Worm (Caenorhabditis elegans) whole organism, young adult: ENCODE results near the gene F28H6.4.

Source experiments
- C06A6.2 ChIP-seq: fragments of 200-800 bp; sonication (Bioruptor generic); conservative IDR thresholded peaks from 2 replicates; pipeline ENCODE4 v1.3.6; 2022; ENCODE audit warnings: missing genetic modification characterization, missing compliant biosample characterization
- K12H6.12 ChIP-seq: fragments of 200-800 bp; sonication (Bioruptor generic); optimal IDR thresholded peaks from 2 replicates; lab custom pipeline; 2018; ENCODE audit warnings: mild to moderate bottlenecking, missing genetic modification characterization, missing compliant biosample characterization
- T26A5.8 ChIP-seq: sonication (generic microtip); optimal IDR thresholded peaks from 2 replicates; lab custom pipeline; 2016; ENCODE audit warnings: missing genetic modification characterization, missing compliant biosample characterization
- Y53F4B.3 ChIP-seq: fragments of 200-800 bp; sonication (Bioruptor generic); IDR thresholded peaks from 2 replicates; pipeline ENCODE4 v1.3.6; 2022; ENCODE audit warnings: missing genetic modification reagents, missing genetic modification characterization, missing compliant biosample characterization
- Y56A3A.18 ChIP-seq: fragments of 200-800 bp; sonication (Bioruptor generic); IDR thresholded peaks from 2 replicates; pipeline ENCODE4 v1.3.6; 2022; ENCODE audit warnings: missing genetic modification reagents, missing genetic modification characterization, missing compliant biosample characterization
- Y67H2A.10 ChIP-seq: fragments of 200-800 bp; sonication (Bioruptor generic); conservative IDR thresholded peaks from 2 replicates; pipeline ENCODE4 v1.3.6; 2022; ENCODE audit warnings: missing genetic modification reagents, missing genetic modification characterization, missing compliant biosample characterization
- Y95B8A.8 ChIP-seq: fragments of 200-800 bp; sonication (Bioruptor generic); IDR thresholded peaks from 2 replicates; pipeline ENCODE4 v1.3.6; 2022; ENCODE audit warnings: missing genetic modification reagents, missing genetic modification characterization, missing compliant biosample characterization
- ama-1 ChIP-seq, 3 experiments: fragments of 150-350 bp in 1 of 3; sonication (generic microtip) in 2 of 3; optimal IDR thresholded peaks; 2 replicates each; lab custom pipeline; 2014 to 2018; ENCODE audit warnings: missing biosample characterization in 2 of 3, missing genetic modification characterization in 2 of 3, missing genetic modification reagents in 2 of 3
- attf-5 ChIP-seq: fragments of 200-800 bp; sonication (Bioruptor generic); optimal IDR thresholded peaks from 2 replicates; lab custom pipeline; 2018; ENCODE audit warnings: mild to moderate bottlenecking, missing genetic modification characterization, missing compliant biosample characterization
- bed-1 ChIP-seq: fragments of 200-800 bp; sonication (Bioruptor generic); IDR thresholded peaks from 2 replicates; pipeline ENCODE4 v1.3.6; 2022; ENCODE audit warnings: missing genetic modification reagents, missing genetic modification characterization, missing compliant biosample characterization
- cebp-1 ChIP-seq, 2 experiments: fragments of 200-800 bp in 1 of 2; sonication (Bioruptor generic) in 1 of 2; sonication (generic microtip) in 1 of 2; IDR thresholded peaks in 1 of 2; optimal IDR thresholded peaks in 1 of 2; 2 replicates each; pipeline versions ENCODE4 v1.3.6 to Lab custom; 2017 to 2022; ENCODE audit warnings: missing compliant biosample characterization in 2 of 2, missing genetic modification characterization in 2 of 2, mild to moderate bottlenecking in 1 of 2, missing genetic modification reagents in 1 of 2, moderate library complexity in 1 of 2
- ceh-27 ChIP-seq: fragments of 200-800 bp; sonication (Bioruptor generic); optimal IDR thresholded peaks from 2 replicates; lab custom pipeline; 2018; ENCODE audit warnings: mild to moderate bottlenecking, missing genetic modification characterization, moderate library complexity, missing compliant biosample characterization
- ceh-79 ChIP-seq: sonication (generic microtip); optimal IDR thresholded peaks from 2 replicates; lab custom pipeline; 2017; ENCODE audit warnings: mild to moderate bottlenecking, missing genetic modification characterization, missing compliant biosample characterization
- dox-1 ChIP-seq: fragments of 200-800 bp; sonication (Bioruptor generic); IDR thresholded peaks from 2 replicates; pipeline ENCODE4 v1.3.6; 2022; ENCODE audit warnings: missing genetic modification reagents, missing genetic modification characterization, missing compliant biosample characterization
- dpl-1 ChIP-seq: fragments of 150-350 bp; optimal IDR thresholded peaks from 2 replicates; lab custom pipeline; 2014; ENCODE audit warnings: missing biosample characterization, missing genetic modification reagents, missing genetic modification characterization
- efl-1 ChIP-seq: fragments of 150-350 bp; optimal IDR thresholded peaks from 2 replicates; lab custom pipeline; 2014; ENCODE audit warnings: missing biosample characterization, missing genetic modification reagents, missing genetic modification characterization
- egl-18 ChIP-seq: fragments of 200-800 bp; sonication (Bioruptor generic); IDR thresholded peaks from 2 replicates; pipeline ENCODE4 v1.3.6; 2022; ENCODE audit warnings: missing genetic modification reagents, missing genetic modification characterization, missing compliant biosample characterization
- egrh-3 ChIP-seq: fragments of 200-800 bp; sonication (Bioruptor generic); IDR thresholded peaks from 2 replicates; pipeline ENCODE4 v1.3.6; 2022; ENCODE audit warnings: missing genetic modification reagents, missing genetic modification characterization, missing compliant biosample characterization
- gei-17 ChIP-seq: fragments of 200-800 bp; sonication (Bioruptor generic); optimal IDR thresholded peaks from 2 replicates; lab custom pipeline; 2018; ENCODE audit warnings: mild to moderate bottlenecking, missing genetic modification characterization, missing compliant biosample characterization
- hmg-1.2 ChIP-seq: fragments of 200-800 bp; sonication (Bioruptor generic); IDR thresholded peaks from 2 replicates; pipeline ENCODE4 v1.3.6; 2022; ENCODE audit warnings: missing genetic modification reagents, missing genetic modification characterization, missing compliant biosample characterization
- let-607 ChIP-seq, 2 experiments: fragments of 200-800 bp in 1 of 2; sonication (Bioruptor generic) in 1 of 2; sonication (generic microtip) in 1 of 2; optimal IDR thresholded peaks; 2 replicates each; lab custom pipeline; 2016 to 2018; ENCODE audit warnings: mild to moderate bottlenecking in 2 of 2, missing compliant biosample characterization in 2 of 2, missing genetic modification characterization in 2 of 2, moderate library complexity in 2 of 2, missing genotype in 1 of 2
- lin-26 ChIP-seq: fragments of 200-800 bp; sonication (Bioruptor generic); IDR thresholded peaks from 2 replicates; pipeline ENCODE4 v1.3.6; 2022; ENCODE audit warnings: missing genetic modification reagents, missing genetic modification characterization, missing compliant biosample characterization
- lin-35 ChIP-seq, 3 experiments: fragments of 150-350 bp in 2 of 3; sonication (generic microtip) in 1 of 3; optimal IDR thresholded peaks; 2 replicates each; lab custom pipeline; 2014 to 2018; ENCODE audit warnings: missing biosample characterization in 3 of 3, missing genetic modification characterization in 3 of 3, missing genetic modification reagents in 3 of 3
- lin-40 ChIP-seq: sonication (generic microtip); optimal IDR thresholded peaks from 2 replicates; lab custom pipeline; 2016; ENCODE audit warnings: missing genetic modification characterization, mild to moderate bottlenecking, missing compliant biosample characterization, missing genotype, missing genetic modification reagents
- lin-54 ChIP-seq: fragments of 200-800 bp; sonication (Bioruptor generic); optimal IDR thresholded peaks from 2 replicates; lab custom pipeline; 2018; ENCODE audit warnings: mild to moderate bottlenecking, missing genetic modification characterization, missing compliant biosample characterization
- madf-10 ChIP-seq: sonication (generic microtip); optimal IDR thresholded peaks from 2 replicates; lab custom pipeline; 2016; ENCODE audit warnings: mild to moderate bottlenecking, missing genetic modification characterization, missing compliant biosample characterization
- madf-6 ChIP-seq: fragments of 200-800 bp; sonication (Bioruptor generic); IDR thresholded peaks from 2 replicates; pipeline ENCODE4 v1.3.6; 2022; ENCODE audit warnings: missing genetic modification reagents, missing genetic modification characterization, missing compliant biosample characterization
- mcd-1 ChIP-seq: fragments of 200-800 bp; sonication (Bioruptor generic); IDR thresholded peaks from 2 replicates; pipeline ENCODE4 v1.3.6; 2022; ENCODE audit warnings: missing genetic modification reagents, missing genetic modification characterization, missing compliant biosample characterization
- nhr-80 ChIP-seq: sonication (generic microtip); optimal IDR thresholded peaks from 2 replicates; lab custom pipeline; 2016; ENCODE audit warnings: missing genetic modification characterization, missing compliant biosample characterization
- pbrm-1 ChIP-seq: fragments of 200-800 bp; sonication (Bioruptor generic); IDR thresholded peaks from 2 replicates; pipeline ENCODE4 v1.3.6; 2022; ENCODE audit warnings: missing genetic modification reagents, missing genetic modification characterization, missing compliant biosample characterization
- rcor-1 ChIP-seq: fragments of 200-800 bp; sonication (Bioruptor generic); IDR thresholded peaks from 2 replicates; pipeline ENCODE4 v1.3.6; 2022; ENCODE audit warnings: missing genetic modification reagents, missing genetic modification characterization, missing compliant biosample characterization
- repo-1 ChIP-seq: sonication (generic microtip); optimal IDR thresholded peaks from 2 replicates; lab custom pipeline; 2017; ENCODE audit warnings: mild to moderate bottlenecking, missing genetic modification characterization, missing compliant biosample characterization
- snpc-4 ChIP-seq, 5 experiments: fragments of 150-350 bp in 1 of 5; sonication (generic microtip) in 4 of 5; optimal IDR thresholded peaks; 2 replicates each; lab custom pipeline; 2014 to 2018; ENCODE audit warnings: missing genetic modification characterization in 5 of 5, missing biosample characterization in 3 of 5, antibody characterized with exemption in 2 of 5, mild to moderate bottlenecking in 2 of 5, missing compliant biosample characterization in 2 of 5, missing genotype in 2 of 5, moderate library complexity in 2 of 5, missing genetic modification reagents in 1 of 5
- tbp1 ChIP-seq: fragments of 200-800 bp; sonication (Bioruptor generic); optimal IDR thresholded peaks from 2 replicates; lab custom pipeline; 2018; ENCODE audit warnings: mild to moderate bottlenecking, missing genetic modification characterization, missing compliant biosample characterization
- zfh-2 ChIP-seq: fragments of 200-800 bp; sonication (Bioruptor generic); conservative IDR thresholded peaks from 2 replicates; pipeline ENCODE4 v1.3.6; 2022; ENCODE audit warnings: missing genetic modification reagents, missing genetic modification characterization, missing compliant biosample characterization
- ztf-18 ChIP-seq: sonication (generic microtip); optimal IDR thresholded peaks from 2 replicates; lab custom pipeline; 2016; ENCODE audit warnings: missing genotype, mild to moderate bottlenecking, missing genetic modification characterization, missing compliant biosample characterization
- ztf-26 ChIP-seq: sonication (generic microtip); optimal IDR thresholded peaks from 2 replicates; lab custom pipeline; 2017; ENCODE audit warnings: missing genetic modification characterization, missing compliant biosample characterization

The F28H6.4 gene

DNA sequence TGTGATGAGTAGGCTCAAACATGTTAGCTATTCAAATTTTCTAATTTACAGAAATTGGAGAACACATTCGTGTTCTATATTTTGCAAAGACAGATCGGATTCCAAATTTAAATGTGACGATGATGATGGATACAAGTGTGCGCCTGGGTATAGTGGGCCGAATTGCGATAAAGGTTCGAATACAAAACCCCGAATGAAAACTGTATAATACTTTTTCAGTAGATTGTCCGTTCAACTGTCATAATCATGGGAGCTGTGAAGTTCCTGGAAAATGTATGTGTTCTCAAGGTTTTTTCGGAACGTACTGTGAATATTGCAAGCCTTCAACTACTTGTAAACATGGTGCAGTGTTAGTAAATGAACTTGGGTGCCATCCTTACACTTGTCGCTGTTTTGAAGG is 36.7 kb upstream of the F28H6.4 start (continued):
- TF ChIP-seq Y67H2A.10 (GFP tag; lab: Robert Waterston, UW) (no peak), mcd-1 (GFP tag; lab: Robert Waterston, UW) (no peak), bed-1 (GFP tag; lab: Robert Waterston, UW) (no peak)

DNA sequence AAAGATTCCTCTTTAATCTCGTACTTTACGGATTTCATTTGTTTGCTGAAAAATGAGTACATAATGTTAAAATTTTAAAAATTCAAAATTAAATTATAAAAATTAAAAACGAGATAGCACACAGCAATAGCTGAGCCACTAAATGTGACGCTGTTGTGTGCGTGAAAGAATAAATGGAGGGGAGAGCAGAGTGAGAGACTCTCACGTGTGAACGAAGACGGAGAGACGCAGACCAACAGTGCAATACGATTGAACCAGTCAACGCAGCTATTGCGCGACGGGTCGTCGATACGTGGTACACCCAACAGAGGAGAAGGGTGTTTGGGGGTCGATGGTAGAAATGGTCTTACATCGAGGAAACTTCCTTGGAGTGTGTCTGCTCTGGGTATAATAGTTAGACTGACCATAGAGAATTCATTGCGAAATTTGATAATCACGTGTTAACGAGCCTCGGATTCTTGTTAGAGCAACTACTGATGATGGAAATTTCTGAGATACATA is 29.0 kb upstream of the F28H6.4 start, which contains the start of gene F16B12.4:
Gene F16B12.4 (minus strand): TSS at position 51 of the 501 bp plus-strand sequence.
- TF ChIP-seq cebp-1 (GFP tag; IDR thresholded peaks at IDR 0.05; lab: Robert Waterston, UW) = peak; percentile 67
- peak; percentile 80 for TF ChIP-seq cebp-1 (tag; optimal IDR thresholded peaks at IDR 0.05; lab: Kevin White, UChicago)
- peak; percentile 81; the same call in 1 of the 2 replicates for TF ChIP-seq hmg-1.2 (GFP tag; lab: Robert Waterston, UW)
- TF ChIP-seq ztf-26 (tag; lab: Kevin White, UChicago) = no peak
- TF ChIP-seq repo-1 = no peak
- no peak for TF ChIP-seq bed-1 (GFP tag; lab: Robert Waterston, UW)

DNA sequence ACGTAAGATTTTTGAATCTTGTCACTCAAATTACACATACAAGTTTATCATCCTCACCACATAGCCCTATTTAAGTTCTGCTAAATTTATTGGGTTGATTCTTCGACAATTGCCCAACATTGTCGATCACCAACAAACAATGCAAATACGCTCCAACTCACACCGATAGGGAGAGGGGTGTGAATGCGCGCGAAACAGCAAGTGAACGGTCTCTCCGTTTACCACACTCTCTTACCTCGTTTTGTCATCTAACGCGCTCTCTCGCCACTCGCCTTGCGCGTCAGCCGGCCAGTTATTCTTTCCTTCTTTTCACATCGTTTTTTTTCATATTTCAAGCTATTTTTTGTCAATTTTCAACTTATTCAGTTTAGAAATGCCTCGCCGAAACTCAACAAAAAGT is 25.7 kb upstream of the F28H6.4 start, which contains the start of gene F16B12.6:
Gene F16B12.6 (plus strand): TSS at position 331 of the 400 bp plus-strand sequence.
- TF ChIP-seq tbp1 (peak; percentile 38), egl-18 (GFP tag; lab: Robert Waterston, UW) (0 out of 2 replicates have a peak, but pooled peaks have one; percentile 67), repo-1 (peak; percentile 17), dox-1 (GFP tag; lab: Robert Waterston, UW) (peak; percentile 75), zfh-2 (GFP tag; lab: Robert Waterston, UW) (0 out of 2 replicates have a peak, but pooled peaks have one; percentile 39), attf-5 (GFP tag; lab: Kevin White, UChicago) (peak; percentile 92), gei-17 (GFP tag; lab: Kevin White, UChicago) (no peak), pbrm-1 (peak; percentile 56; the same call in 1 of the 2 replicates), hmg-1.2 (GFP tag; lab: Robert Waterston, UW) (peak; percentile 91), Y53F4B.3 (GFP tag; lab: Robert Waterston, UW) (no peak), ceh-79 (tag; lab: Kevin White, UChicago) (no peak), lin-54 (GFP tag; lab: Kevin White, UChicago) (peak; percentile 28), rcor-1 (GFP tag; lab: Robert Waterston, UW) (peak; percentile 42; the same call in 1 of the 2 replicates), C06A6.2 (GFP tag; lab: Robert Waterston, UW) (no peak), madf-6 (peak; percentile 43; the same call in 1 of the 2 replicates), K12H6.12 (tag; lab: Kevin White, UChicago) (peak; percentile 71), Y56A3A.18 (0 out of 2 replicates have a peak, but pooled peaks have one; percentile 32), T26A5.8 (tag; lab: Kevin White, UChicago) (no peak), nhr-80 (tag; lab: Kevin White, UChicago) (peak; percentile 60), mcd-1 (GFP tag; lab: Robert Waterston, UW) (peak; percentile 90), efl-1 (GFP tag; lab: Kevin White, UChicago) (peak; percentile 61), ztf-18 (tag; lab: Kevin White, UChicago) (peak; percentile 37), lin-35 (GFP tag; optimal IDR thresholded peaks at IDR 0.05; lab: Kevin White, UChicago) (peak in 1 of 3 experiments; percentile 39), ama-1 (optimal IDR thresholded peaks at IDR 0.05; lab: Kevin White, UChicago) (no peak), ama-1 (GFP tag; optimal IDR thresholded peaks at IDR 0.05; lab: Kevin White, UChicago) (no peak), snpc-4 (GFP tag; optimal IDR thresholded peaks at IDR 0.05; lab: Kevin White, UChicago) (no peak), snpc-4 (tag; optimal IDR thresholded peaks at IDR 0.05; lab: Kevin White, UChicago) (peak in 3 of 4 experiments; percentile 16 to 49 (median 17)), lin-40 (peak; percentile 64), let-607 (tag; optimal IDR thresholded peaks at IDR 0.05; lab: Kevin White, UChicago) (peak in 1 of 2 experiments; percentile 5), egrh-3 (GFP tag; lab: Robert Waterston, UW) (peak; percentile 29; the same call in 1 of the 2 replicates), ztf-26 (tag; lab: Kevin White, UChicago) (peak; percentile 16), madf-10 (tag; lab: Kevin White, UChicago) (peak; percentile 31), lin-26 (no peak), Y95B8A.8 (GFP tag; lab: Robert Waterston, UW) (no peak), ceh-27 (GFP tag; lab: Kevin White, UChicago) (peak; percentile 71), dpl-1 (GFP tag; lab: Kevin White, UChicago) (peak; percentile 43)
